Worm (Caenorhabditis elegans) whole organism, young adult: ENCODE data around the gene B0336.13.

Experiments used
- B0035.1 ChIP-seq: sonication (generic microtip); optimal IDR thresholded peaks from 2 replicates; lab custom pipeline; 2016; ENCODE audit warnings: missing genetic modification characterization, mild to moderate bottlenecking, missing compliant biosample characterization, missing genotype, missing genetic modification reagents
- B0336.3 ChIP-seq: fragments of 200-800 bp; sonication (Bioruptor generic); IDR thresholded peaks from 2 replicates; pipeline ENCODE4 v1.3.6; 2022; ENCODE audit warnings: missing genetic modification characterization, missing compliant biosample characterization
- F10E7.11 ChIP-seq: sonication (generic microtip); optimal IDR thresholded peaks from 2 replicates; lab custom pipeline; 2017; ENCODE audit warnings: mild to moderate bottlenecking, missing genetic modification characterization, moderate library complexity, missing compliant biosample characterization
- F33H1.4 ChIP-seq: fragments of 200-800 bp; sonication (Bioruptor generic); IDR thresholded peaks from 2 replicates; pipeline ENCODE4 v1.3.6; 2022; ENCODE audit warnings: missing genetic modification reagents, missing genetic modification characterization, missing compliant biosample characterization
- T26A5.8 ChIP-seq: sonication (generic microtip); optimal IDR thresholded peaks from 2 replicates; lab custom pipeline; 2016; ENCODE audit warnings: missing genetic modification characterization, missing compliant biosample characterization
- ama-1 ChIP-seq, 3 experiments: fragments of 150-350 bp in 1 of 3; sonication (generic microtip) in 2 of 3; optimal IDR thresholded peaks; 2 replicates each; lab custom pipeline; 2014 to 2018; ENCODE audit warnings: missing biosample characterization in 2 of 3, missing genetic modification characterization in 2 of 3, missing genetic modification reagents in 2 of 3
- aptf-3 ChIP-seq: fragments of 200-800 bp; sonication (Bioruptor generic); IDR thresholded peaks from 2 replicates; pipeline ENCODE4 v1.3.6; 2022; ENCODE audit warnings: missing genetic modification characterization, missing compliant biosample characterization
- atf-7 ChIP-seq: sonication (generic microtip); optimal IDR thresholded peaks from 2 replicates; lab custom pipeline; 2017; ENCODE audit warnings: mild to moderate bottlenecking, missing genetic modification characterization, missing compliant biosample characterization
- athp-1 ChIP-seq: sonication (generic microtip); optimal IDR thresholded peaks from 2 replicates; lab custom pipeline; 2017; ENCODE audit warnings: mild to moderate bottlenecking, missing genetic modification characterization, missing compliant biosample characterization
- attf-3 ChIP-seq: fragments of 200-800 bp; sonication (Bioruptor generic); conservative IDR thresholded peaks from 2 replicates; pipeline ENCODE4 v1.3.6; 2022; ENCODE audit warnings: missing genetic modification reagents, missing genetic modification characterization, missing compliant biosample characterization
- attf-5 ChIP-seq: fragments of 200-800 bp; sonication (Bioruptor generic); optimal IDR thresholded peaks from 2 replicates; lab custom pipeline; 2018; ENCODE audit warnings: mild to moderate bottlenecking, missing genetic modification characterization, missing compliant biosample characterization
- bed-1 ChIP-seq: fragments of 200-800 bp; sonication (Bioruptor generic); IDR thresholded peaks from 2 replicates; pipeline ENCODE4 v1.3.6; 2022; ENCODE audit warnings: missing genetic modification reagents, missing genetic modification characterization, missing compliant biosample characterization
- bed-2 ChIP-seq: fragments of 200-800 bp; sonication (Bioruptor generic); IDR thresholded peaks from 2 replicates; pipeline ENCODE4 v1.3.6; 2022; ENCODE audit warnings: missing genetic modification reagents, missing genetic modification characterization, missing compliant biosample characterization
- cebp-1 ChIP-seq, 2 experiments: fragments of 200-800 bp in 1 of 2; sonication (Bioruptor generic) in 1 of 2; sonication (generic microtip) in 1 of 2; IDR thresholded peaks in 1 of 2; optimal IDR thresholded peaks in 1 of 2; 2 replicates each; pipeline versions ENCODE4 v1.3.6 to Lab custom; 2017 to 2022; ENCODE audit warnings: missing compliant biosample characterization in 2 of 2, missing genetic modification characterization in 2 of 2, mild to moderate bottlenecking in 1 of 2, missing genetic modification reagents in 1 of 2, moderate library complexity in 1 of 2
- ceh-40 ChIP-seq: fragments of 200-800 bp; sonication (Bioruptor generic); IDR thresholded peaks from 2 replicates; pipeline ENCODE4 v1.3.6; 2022; ENCODE audit warnings: missing genetic modification characterization, missing compliant biosample characterization
- ceh-79 ChIP-seq: sonication (generic microtip); optimal IDR thresholded peaks from 2 replicates; lab custom pipeline; 2017; ENCODE audit warnings: mild to moderate bottlenecking, missing genetic modification characterization, missing compliant biosample characterization
- dox-1 ChIP-seq: fragments of 200-800 bp; sonication (Bioruptor generic); IDR thresholded peaks from 2 replicates; pipeline ENCODE4 v1.3.6; 2022; ENCODE audit warnings: missing genetic modification reagents, missing genetic modification characterization, missing compliant biosample characterization
- efl-1 ChIP-seq: fragments of 150-350 bp; optimal IDR thresholded peaks from 2 replicates; lab custom pipeline; 2014; ENCODE audit warnings: missing biosample characterization, missing genetic modification reagents, missing genetic modification characterization
- egl-44 ChIP-seq: fragments of 200-800 bp; sonication (Bioruptor generic); IDR thresholded peaks from 2 replicates; pipeline ENCODE4 v1.3.6; 2022; ENCODE audit warnings: missing genetic modification reagents, missing genetic modification characterization, missing compliant biosample characterization
- him-1 ChIP-seq: sonication (generic microtip); optimal IDR thresholded peaks from 2 replicates; lab custom pipeline; 2016; ENCODE audit warnings: missing genotype, missing genetic modification reagents, missing genetic modification characterization, missing compliant biosample characterization
- hlh-12 ChIP-seq: sonication (generic microtip); optimal IDR thresholded peaks from 2 replicates; lab custom pipeline; 2016; ENCODE audit warnings: missing genetic modification characterization, missing compliant biosample characterization
- hrde-1 ChIP-seq: sonication (generic microtip); optimal IDR thresholded peaks from 2 replicates; lab custom pipeline; 2016; ENCODE audit warnings: missing genetic modification characterization, mild to moderate bottlenecking, missing compliant biosample characterization, moderate library complexity, missing genotype, missing genetic modification reagents, borderline replicate concordance
- hsf-1 ChIP-seq: fragments of 200-800 bp; sonication (Bioruptor generic); IDR thresholded peaks from 2 replicates; pipeline ENCODE4 v1.3.6; 2022; ENCODE audit warnings: missing genetic modification reagents, missing genetic modification characterization, missing compliant biosample characterization
- lag-1 ChIP-seq: fragments of 200-800 bp; sonication (Bioruptor generic); IDR thresholded peaks from 2 replicates; pipeline ENCODE4 v1.3.6; 2022; ENCODE audit warnings: missing genetic modification reagents, missing genetic modification characterization, missing compliant biosample characterization
- let-607 ChIP-seq, 2 experiments: fragments of 200-800 bp in 1 of 2; sonication (Bioruptor generic) in 1 of 2; sonication (generic microtip) in 1 of 2; optimal IDR thresholded peaks; 2 replicates each; lab custom pipeline; 2016 to 2018; ENCODE audit warnings: mild to moderate bottlenecking in 2 of 2, missing compliant biosample characterization in 2 of 2, missing genetic modification characterization in 2 of 2, moderate library complexity in 2 of 2, missing genotype in 1 of 2
- lin-26 ChIP-seq: fragments of 200-800 bp; sonication (Bioruptor generic); IDR thresholded peaks from 2 replicates; pipeline ENCODE4 v1.3.6; 2022; ENCODE audit warnings: missing genetic modification reagents, missing genetic modification characterization, missing compliant biosample characterization
- lin-35 ChIP-seq, 3 experiments: fragments of 150-350 bp in 2 of 3; sonication (generic microtip) in 1 of 3; optimal IDR thresholded peaks; 2 replicates each; lab custom pipeline; 2014 to 2018; ENCODE audit warnings: missing biosample characterization in 3 of 3, missing genetic modification characterization in 3 of 3, missing genetic modification reagents in 3 of 3
- lin-40 ChIP-seq: sonication (generic microtip); optimal IDR thresholded peaks from 2 replicates; lab custom pipeline; 2016; ENCODE audit warnings: missing genetic modification characterization, mild to moderate bottlenecking, missing compliant biosample characterization, missing genotype, missing genetic modification reagents
- lin-54 ChIP-seq: fragments of 200-800 bp; sonication (Bioruptor generic); optimal IDR thresholded peaks from 2 replicates; lab custom pipeline; 2018; ENCODE audit warnings: mild to moderate bottlenecking, missing genetic modification characterization, missing compliant biosample characterization
- lsl-1 ChIP-seq: fragments of 200-800 bp; sonication (Bioruptor generic); optimal IDR thresholded peaks from 2 replicates; lab custom pipeline; 2018; ENCODE audit warnings: mild to moderate bottlenecking, missing genetic modification characterization, moderate library complexity, missing compliant biosample characterization
- madf-6 ChIP-seq: fragments of 200-800 bp; sonication (Bioruptor generic); IDR thresholded peaks from 2 replicates; pipeline ENCODE4 v1.3.6; 2022; ENCODE audit warnings: missing genetic modification reagents, missing genetic modification characterization, missing compliant biosample characterization
- madf-8 ChIP-seq: fragments of 200-800 bp; sonication (Bioruptor generic); conservative IDR thresholded peaks from 2 replicates; pipeline ENCODE4 v1.3.6; 2022; ENCODE audit warnings: missing genetic modification reagents, missing genetic modification characterization, missing compliant biosample characterization
- nfyb-1 ChIP-seq: fragments of 200-800 bp; sonication (Bioruptor generic); IDR thresholded peaks from 2 replicates; pipeline ENCODE4 v1.3.6; 2022; ENCODE audit warnings: missing genetic modification reagents, missing genetic modification characterization, missing compliant biosample characterization
- nhr-120 ChIP-seq: fragments of 200-800 bp; sonication (Bioruptor generic); IDR thresholded peaks from 2 replicates; pipeline ENCODE4 v1.3.6; 2022; ENCODE audit warnings: missing genetic modification characterization, missing compliant biosample characterization
- nhr-80 ChIP-seq: sonication (generic microtip); optimal IDR thresholded peaks from 2 replicates; lab custom pipeline; 2016; ENCODE audit warnings: missing genetic modification characterization, missing compliant biosample characterization
- rec-8 ChIP-seq, 2 experiments: sonication (generic microtip); optimal IDR thresholded peaks; 2 replicates each; lab custom pipeline; 2016; ENCODE audit warnings: mild to moderate bottlenecking in 2 of 2, missing genetic modification characterization in 2 of 2, missing genetic modification reagents in 2 of 2, missing genotype in 2 of 2, missing biosample characterization in 1 of 2, missing compliant biosample characterization in 1 of 2, moderate library complexity in 1 of 2
- snpc-4 ChIP-seq, 5 experiments: fragments of 150-350 bp in 1 of 5; sonication (generic microtip) in 4 of 5; optimal IDR thresholded peaks; 2 replicates each; lab custom pipeline; 2014 to 2018; ENCODE audit warnings: missing genetic modification characterization in 5 of 5, missing biosample characterization in 3 of 5, antibody characterized with exemption in 2 of 5, mild to moderate bottlenecking in 2 of 5, missing compliant biosample characterization in 2 of 5, missing genotype in 2 of 5, moderate library complexity in 2 of 5, missing genetic modification reagents in 1 of 5
- tbp1 ChIP-seq: fragments of 200-800 bp; sonication (Bioruptor generic); optimal IDR thresholded peaks from 2 replicates; lab custom pipeline; 2018; ENCODE audit warnings: mild to moderate bottlenecking, missing genetic modification characterization, missing compliant biosample characterization
- tbx-9 ChIP-seq: sonication (generic microtip); optimal IDR thresholded peaks from 2 replicates; lab custom pipeline; 2016; ENCODE audit warnings: borderline replicate concordance, missing genetic modification characterization, inconsistent platforms, missing compliant biosample characterization
- unc-130 ChIP-seq: sonication (generic microtip); optimal IDR thresholded peaks from 2 replicates; lab custom pipeline; 2016; ENCODE audit warnings: missing genetic modification reagents, missing genetic modification characterization, missing compliant biosample characterization
- unc-62 ChIP-seq: fragments of 150-350 bp; optimal IDR thresholded peaks from 2 replicates; lab custom pipeline; 2014; ENCODE audit warnings: missing biosample characterization, missing genetic modification reagents, missing genetic modification characterization
- xnd-1 ChIP-seq: sonication (generic microtip); optimal IDR thresholded peaks from 2 replicates; lab custom pipeline; 2016; ENCODE audit warnings: missing genotype, missing genetic modification reagents, missing genetic modification characterization, missing compliant biosample characterization
- zim-3 ChIP-seq: sonication (generic microtip); optimal IDR thresholded peaks from 2 replicates; lab custom pipeline; 2017; ENCODE audit warnings: mild to moderate bottlenecking, missing genetic modification characterization, moderate library complexity, missing compliant biosample characterization
- ztf-22 ChIP-seq: fragments of 200-800 bp; sonication (Bioruptor generic); optimal IDR thresholded peaks from 2 replicates; lab custom pipeline; 2018; ENCODE audit warnings: mild to moderate bottlenecking, missing genetic modification characterization, moderate library complexity, missing compliant biosample characterization
- ztf-26 ChIP-seq: sonication (generic microtip); optimal IDR thresholded peaks from 2 replicates; lab custom pipeline; 2017; ENCODE audit warnings: missing genetic modification characterization, missing compliant biosample characterization

The B0336.13 gene

ce11 chrIII:5710045-5710444 is 16.2 kb downstream of the B0336.13 start, which contains the start of gene B0336.12:
TSS of gene B0336.12 (minus strand) at chrIII:5710145.
- TF ChIP-seq lin-40 (tag; lab: Kevin White, UChicago) (no peak), efl-1 (GFP tag; lab: Kevin White, UChicago) (no peak), ceh-40 (GFP tag; lab: Robert Waterston, UW) (no peak), lin-54 (no peak), attf-3 (GFP tag; lab: Robert Waterston, UW) (no peak), cebp-1 (GFP tag; IDR thresholded peaks at IDR 0.05; lab: Robert Waterston, UW) (no peak), cebp-1 (tag; optimal IDR thresholded peaks at IDR 0.05; lab: Kevin White, UChicago) (no peak), aptf-3 (GFP tag; lab: Robert Waterston, UW) (no peak), egl-44 (GFP tag; lab: Robert Waterston, UW) (no peak), unc-62 (no peak), F33H1.4 (GFP tag; lab: Robert Waterston, UW) (no peak), hsf-1 (GFP tag; lab: Robert Waterston, UW) (no peak), nfyb-1 (no peak), zim-3 (tag; lab: Kevin White, UChicago) (no peak), hrde-1 (no peak)

- TF ChIP-seq rec-8 (tag; optimal IDR thresholded peaks at IDR 0.05; lab: Kevin White, UChicago) (no peak), hlh-12 (tag; lab: Kevin White, UChicago) (no peak), ceh-79 (no peak), ztf-26 (tag; lab: Kevin White, UChicago) (peak; percentile 29), lin-26 (no peak), B0035.1 (tag; lab: Kevin White, UChicago) (no peak), B0336.3 (GFP tag; lab: Robert Waterston, UW) (peak; percentile 48; the same call in 1 of the 2 replicates), tbp1 (GFP tag; lab: Kevin White, UChicago) (peak; percentile 6), let-607 (tag; optimal IDR thresholded peaks at IDR 0.05; lab: Kevin White, UChicago) (peak in 1 of 2 experiments; percentile 40), him-1 (no peak), lin-35 (GFP tag; optimal IDR thresholded peaks at IDR 0.05; lab: Kevin White, UChicago) (no peak), snpc-4 (GFP tag; optimal IDR thresholded peaks at IDR 0.05; lab: Kevin White, UChicago) (no peak), snpc-4 (tag; optimal IDR thresholded peaks at IDR 0.05; lab: Kevin White, UChicago) (peak in 1 of 4 experiments; percentile 44), madf-8 (no peak), bed-1 (GFP tag; lab: Robert Waterston, UW) (no peak), ceh-40 (GFP tag; lab: Robert Waterston, UW) (no peak), atf-7 (tag; lab: Kevin White, UChicago) (no peak), xnd-1 (tag; lab: Kevin White, UChicago) (no peak), nhr-80 (peak; percentile 83), lin-54 (no peak), unc-130 (GFP tag; lab: Kevin White, UChicago) (no peak), ztf-22 (GFP tag; lab: Kevin White, UChicago) (no peak), lin-40 (tag; lab: Kevin White, UChicago) (peak; percentile 10), athp-1 (tag; lab: Kevin White, UChicago) (no peak), lag-1 (GFP tag; lab: Robert Waterston, UW) (no peak), dox-1 (GFP tag; lab: Robert Waterston, UW) (0 out of 2 replicates have a peak, but pooled peaks have one; percentile 20), T26A5.8 (no peak), ama-1 (optimal IDR thresholded peaks at IDR 0.05; lab: Kevin White, UChicago) (no peak), ama-1 (GFP tag; optimal IDR thresholded peaks at IDR 0.05; lab: Kevin White, UChicago) (peak in 1 of 2 experiments; percentile 22), attf-5 (GFP tag; lab: Kevin White, UChicago) (peak; percentile 12), bed-2 (GFP tag; lab: Robert Waterston, UW) (no peak), lsl-1 (GFP tag; lab: Kevin White, UChicago) (no peak), nhr-120 (GFP tag; lab: Robert Waterston, UW) (no peak), F10E7.11 (no peak), tbx-9 (tag; lab: Kevin White, UChicago) (no peak), madf-6 (peak; percentile 25; the same call in 1 of the 2 replicates)
Measured at ce11 chrIII:5710676-5711075, 16.8 kb downstream of the B0336.13 start.
